Fruit fly (Drosophila melanogaster): ENCODE data around the gene Fum4.
A peak's percentile ranks its signal among the peaks of the same experiment; 100 is the strongest.

The Fum4 gene

dm6 chr2L:10220501-10221386 lies 29.4 kb upstream of the Fum4 start, which contains the start of the genes Npc1a and Prosalpha6 (continued):
- TF ChIP-seq Dref (GFP tag; IDR thresholded peaks at IDR 0.05) (peak; percentile 79), CG7928 (GFP tag; optimal IDR thresholded peaks at IDR 0.05) (no peak), amos (GFP tag; IDR thresholded peaks at IDR 0.05; ENCODE audit: partially characterized antibody) (peak; percentile 78; the same call in 1 of the 2 replicates), lola (GFP tag; optimal IDR thresholded peaks at IDR 0.05) (peak in 1 of 3 experiments; percentile 31), Awh (GFP tag; IDR thresholded peaks at IDR 0.05) (no peak), CG18619 (GFP tag; optimal IDR thresholded peaks at IDR 0.05) (no peak), salm (tag; optimal IDR thresholded peaks at IDR 0.05) (no peak), fd96Cb (tag; optimal IDR thresholded peaks at IDR 0.05) (peak; percentile 1), MBD-R2 (GFP tag; IDR thresholded peaks at IDR 0.05) (no peak), CG11456 (GFP tag; IDR thresholded peaks at IDR 0.05) (no peak), mirr (GFP tag; optimal IDR thresholded peaks at IDR 0.05) (peak; percentile 26), bbx (GFP tag; IDR thresholded peaks at IDR 0.05; ENCODE audit: partially characterized antibody) (peak; percentile 50; the same call in 1 of the 2 replicates), hb (GFP tag; IDR thresholded peaks at IDR 0.05; ENCODE audit: partially characterized antibody) (peak; percentile 71; the same call in 1 of the 3 replicates), en (GFP tag; optimal IDR thresholded peaks at IDR 0.05) (no peak), CG3995 (GFP tag; optimal IDR thresholded peaks at IDR 0.05) (peak; percentile 27), Hsf (GFP tag; optimal IDR thresholded peaks at IDR 0.05) (peak; percentile 46), sob (GFP tag; IDR thresholded peaks at IDR 0.05) (no peak), CG12659 (GFP tag; optimal IDR thresholded peaks at IDR 0.05) (peak; percentile 63), B-H2 (GFP tag; optimal IDR thresholded peaks at IDR 0.05) (no peak), BEAF-32 (GFP tag; optimal IDR thresholded peaks at IDR 0.05) (peak; percentile 88), Camta (GFP tag; optimal IDR thresholded peaks at IDR 0.05) (no peak), CG13287 (GFP tag; IDR thresholded peaks at IDR 0.05; ENCODE audit: partially characterized antibody) (peak; percentile 62), schlank (tag; optimal IDR thresholded peaks at IDR 0.05) (no peak), fru (optimal IDR thresholded peaks at IDR 0.05) (no peak), CG12744 (GFP tag; optimal IDR thresholded peaks at IDR 0.05) (no peak), exex (tag; optimal IDR thresholded peaks at IDR 0.05) (peak; percentile 31), CG17568 (GFP tag; optimal IDR thresholded peaks at IDR 0.05) (no peak), trem (tag; optimal IDR thresholded peaks at IDR 0.05) (peak; percentile 39), CG10431 (GFP tag; optimal IDR thresholded peaks at IDR 0.05) (no peak), pfk (GFP tag; optimal IDR thresholded peaks at IDR 0.05) (peak; percentile 95), tgo (GFP tag; IDR thresholded peaks at IDR 0.05) (no peak), CG10565 (GFP tag; optimal IDR thresholded peaks at IDR 0.05) (no peak), pho (GFP tag; optimal IDR thresholded peaks at IDR 0.05) (no peak), MESR4 (GFP tag; optimal IDR thresholded peaks at IDR 0.05) (peak; percentile 36), CG2120 (GFP tag; optimal IDR thresholded peaks at IDR 0.05) (peak; percentile 36), da (GFP tag; optimal IDR thresholded peaks at IDR 0.05) (no peak), mam (GFP tag; optimal IDR thresholded peaks at IDR 0.05) (peak; percentile 1), vfl (GFP tag; optimal IDR thresholded peaks at IDR 0.05) (no peak), danr (GFP tag; IDR thresholded peaks at IDR 0.05) (no peak), CG17186 (GFP tag; optimal IDR thresholded peaks at IDR 0.05) (peak; percentile 12), D19B (GFP tag; optimal IDR thresholded peaks at IDR 0.05) (peak; percentile 11), CG4820 (GFP tag; optimal IDR thresholded peaks at IDR 0.05) (peak; percentile 34), lmd (GFP tag; IDR thresholded peaks at IDR 0.05) (no peak), Doc3 (GFP tag; IDR thresholded peaks at IDR 0.05; ENCODE audit: partially characterized antibody) (0 out of 3 replicates have a peak, but pooled peaks have one; percentile 28), CG9727 (GFP tag; optimal IDR thresholded peaks at IDR 0.05) (peak; percentile 12), cg (GFP tag; optimal IDR thresholded peaks at IDR 0.05) (peak; percentile 69), hkb (optimal IDR thresholded peaks at IDR 0.05) (no peak), hkb (GFP tag; IDR thresholded peaks at IDR 0.05) (no peak), Sry-β (GFP tag; optimal IDR thresholded peaks at IDR 0.05) (peak; percentile 46)

Data from whole organism, embryonic.